Worm (Caenorhabditis elegans) whole organism, L4 larva: ENCODE results near the gene F55E10.2.

Source experiments
- ama-1 ChIP-seq: fragments of 150-350 bp; optimal IDR thresholded peaks from 2 replicates; lab custom pipeline; 2014; ENCODE audit warnings: inconsistent platforms, mixed read lengths
- egl-27 ChIP-seq: sonication (generic microtip); optimal IDR thresholded peaks from 3 replicates; lab custom pipeline; 2017; ENCODE audit warnings: missing biosample characterization, missing genetic modification reagents, missing genetic modification characterization
- gei-8 ChIP-seq: fragments of 200-800 bp; sonication (Bioruptor generic); optimal IDR thresholded peaks from 2 replicates; lab custom pipeline; 2018; ENCODE audit warnings: mild to moderate bottlenecking, missing genetic modification characterization, missing compliant biosample characterization
- jun-1 ChIP-seq: fragments of 150-350 bp; optimal IDR thresholded peaks from 2 replicates; lab custom pipeline; 2014; ENCODE audit warnings: missing biosample characterization, missing genetic modification reagents, missing genetic modification characterization
- mdl-1 ChIP-seq, 2 experiments: fragments of 150-350 bp in 1 of 2; sonication (generic microtip) in 1 of 2; optimal IDR thresholded peaks; 2 replicates each; lab custom pipeline; 2014 to 2017; ENCODE audit warnings: missing biosample characterization in 2 of 2, missing genetic modification characterization in 2 of 2
- mep-1 ChIP-seq: fragments of 150-350 bp; sonication (generic microtip); optimal IDR thresholded peaks from 3 replicates; lab custom pipeline; 2014; ENCODE audit warnings: missing biosample characterization, missing genetic modification characterization
- nhr-11 ChIP-seq: fragments of 150-350 bp; optimal IDR thresholded peaks from 2 replicates; lab custom pipeline; 2014; ENCODE audit warnings: missing biosample characterization, missing genetic modification characterization
- nhr-76 ChIP-seq: fragments of 150-350 bp; optimal IDR thresholded peaks from 2 replicates; lab custom pipeline; 2014; ENCODE audit warnings: missing biosample characterization, missing genetic modification characterization
- snpc-4 ChIP-seq: fragments of 150-350 bp; optimal IDR thresholded peaks from 2 replicates; lab custom pipeline; 2014; ENCODE audit warnings: missing biosample characterization, missing genetic modification characterization

DNA sequence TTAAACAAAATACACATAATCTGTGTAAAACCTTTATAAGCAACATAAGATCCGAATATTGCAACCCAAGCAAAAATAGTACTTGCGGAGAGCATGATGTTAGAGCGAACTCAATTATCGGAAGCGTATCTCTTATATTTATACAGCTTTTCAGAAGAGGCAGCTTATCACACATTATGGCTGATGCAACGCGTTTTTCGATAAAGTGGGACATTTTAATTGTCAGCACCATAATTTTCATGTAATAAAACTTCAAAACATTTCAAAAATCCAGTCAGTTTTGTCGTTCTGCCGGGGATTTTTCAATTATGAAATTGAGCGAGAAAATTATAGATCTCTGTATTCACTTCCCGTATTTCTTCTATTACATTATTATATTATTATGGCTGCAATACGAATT is 5.8 kb downstream of the F55E10.2 start, which contains the start of gene drd-5:
- TF ChIP-seq mep-1 = no peak
- no peak for TF ChIP-seq egl-27
- no peak for TF ChIP-seq nhr-76
- no peak for TF ChIP-seq mdl-1 (tag; optimal IDR thresholded peaks at IDR 0.05; lab: Kevin White, UChicago)
- no peak for TF ChIP-seq jun-1
- no peak for TF ChIP-seq gei-8
- TF ChIP-seq snpc-4 (tag; lab: Kevin White, UChicago) = no peak
- no peak for TF ChIP-seq nhr-11 (tag; lab: Kevin White, UChicago)
- no peak for TF ChIP-seq ama-1
